Worm (Caenorhabditis elegans): ENCODE data around the gene srh-37.

The srh-37 gene

ce11 chrV:524058-524457, 11.7 kb upstream of the srh-37 start, which contains the start of gene lipl-3:
Gene lipl-3, minus strand, starts transcription at chrV:524218.
- no peak for TF ChIP-seq hmbx-1 (tag; optimal IDR thresholded peaks at IDR 0.05)
- TF ChIP-seq hnd-1 (tag; optimal IDR thresholded peaks at IDR 0.05), result no peak
- no peak for TF ChIP-seq ama-1 (optimal IDR thresholded peaks at IDR 0.05)
- no peak for TF ChIP-seq ceh-36 (tag; optimal IDR thresholded peaks at IDR 0.05)
- TF ChIP-seq ceh-13 (GFP tag; optimal IDR thresholded peaks at IDR 0.05), result no peak

- TF ChIP-seq aly-1 (tag; optimal IDR thresholded peaks at IDR 0.05), result no peak
- no peak for TF ChIP-seq hmbx-1 (tag; optimal IDR thresholded peaks at IDR 0.05)
- no peak for TF ChIP-seq ceh-13 (GFP tag; optimal IDR thresholded peaks at IDR 0.05)
- TF ChIP-seq sea-1 (GFP tag; conservative IDR thresholded peaks at IDR 0.05), result no peak
- no peak for TF ChIP-seq ama-1 (optimal IDR thresholded peaks at IDR 0.05)
- TF ChIP-seq tbx-37 (GFP tag; conservative IDR thresholded peaks at IDR 0.05), result no peak
- TF ChIP-seq scrt-1 (GFP tag; IDR thresholded peaks at IDR 0.05), result no peak
- no peak for TF ChIP-seq ceh-36 (tag; optimal IDR thresholded peaks at IDR 0.05)
- TF ChIP-seq F13C5.2 (tag; optimal IDR thresholded peaks at IDR 0.05), result no peak
Measured at ce11 chrV:521517-521916, 9.2 kb upstream of the srh-37 start, which contains the start of gene srw-107. Gene srw-107, minus strand, starts transcription at chrV:521617.

- no peak for TF ChIP-seq hmg-4 (GFP tag; optimal IDR thresholded peaks at IDR 0.05)
- TF ChIP-seq sea-1 (GFP tag; conservative IDR thresholded peaks at IDR 0.05), result no peak
- no peak for TF ChIP-seq F13C5.2 (tag; optimal IDR thresholded peaks at IDR 0.05)
- no peak for TF ChIP-seq B0310.2 (tag; optimal IDR thresholded peaks at IDR 0.05)
- TF ChIP-seq ceh-13 (GFP tag; optimal IDR thresholded peaks at IDR 0.05), result no peak
- TF ChIP-seq pes-1 (GFP tag; IDR thresholded peaks at IDR 0.05), result no peak
- no peak for TF ChIP-seq aly-1 (tag; optimal IDR thresholded peaks at IDR 0.05)
- no peak for TF ChIP-seq ceh-36 (tag; optimal IDR thresholded peaks at IDR 0.05)
- no peak for TF ChIP-seq flt-1 (GFP tag; IDR thresholded peaks at IDR 0.05)
- no peak for TF ChIP-seq tbx-11 (GFP tag; IDR thresholded peaks at IDR 0.05)
- no peak for TF ChIP-seq tra-4 (tag; optimal IDR thresholded peaks at IDR 0.05)
- TF ChIP-seq hmbx-1 (tag; optimal IDR thresholded peaks at IDR 0.05), result no peak
- TF ChIP-seq scrt-1 (GFP tag; IDR thresholded peaks at IDR 0.05), result no peak
- TF ChIP-seq tbx-37 (GFP tag; conservative IDR thresholded peaks at IDR 0.05), result no peak
- no peak for TF ChIP-seq hnd-1 (tag; optimal IDR thresholded peaks at IDR 0.05)
Measured at ce11 chrV:519445-519844, 7.1 kb upstream of the srh-37 start, which contains the start of gene nhr-210. Gene nhr-210, minus strand, starts transcription at chrV:519545.

ce11 chrV:505191-505590, 7.1 kb downstream of the srh-37 start, which contains the start of gene srlf-19:
Gene srlf-19, plus strand, starts transcription at chrV:505491.
- no peak for TF ChIP-seq tbx-11 (GFP tag; IDR thresholded peaks at IDR 0.05)
- no peak for TF ChIP-seq tra-4 (tag; optimal IDR thresholded peaks at IDR 0.05)
- TF ChIP-seq ets-7 (tag; optimal IDR thresholded peaks at IDR 0.05), result no peak
- TF ChIP-seq ceh-36 (tag; optimal IDR thresholded peaks at IDR 0.05), result no peak
- no peak for TF ChIP-seq B0310.2 (tag; optimal IDR thresholded peaks at IDR 0.05)
- TF ChIP-seq pes-1 (GFP tag; IDR thresholded peaks at IDR 0.05), result no peak
- no peak for TF ChIP-seq sea-1 (GFP tag; conservative IDR thresholded peaks at IDR 0.05)
- no peak for TF ChIP-seq scrt-1 (GFP tag; IDR thresholded peaks at IDR 0.05)
- TF ChIP-seq flt-1 (GFP tag; IDR thresholded peaks at IDR 0.05), result no peak
- TF ChIP-seq hmbx-1 (tag; optimal IDR thresholded peaks at IDR 0.05), result no peak
- TF ChIP-seq F13C5.2 (tag; optimal IDR thresholded peaks at IDR 0.05), result no peak
- no peak for TF ChIP-seq hnd-1 (tag; optimal IDR thresholded peaks at IDR 0.05)
- TF ChIP-seq hmg-4 (GFP tag; optimal IDR thresholded peaks at IDR 0.05), result no peak
- no peak for TF ChIP-seq ceh-13 (GFP tag; optimal IDR thresholded peaks at IDR 0.05)
- TF ChIP-seq aly-1 (tag; optimal IDR thresholded peaks at IDR 0.05), result no peak
- TF ChIP-seq ama-1 (optimal IDR thresholded peaks at IDR 0.05), result no peak
- no peak for TF ChIP-seq tbx-37 (GFP tag; conservative IDR thresholded peaks at IDR 0.05)

ce11 chrV:503728-504127, 8.6 kb downstream of the srh-37 start, which contains the start of gene srlf-35:
Gene srlf-35, plus strand, starts transcription at chrV:504028.
- TF ChIP-seq ets-7 (tag; optimal IDR thresholded peaks at IDR 0.05) (no peak), hnd-1 (tag; optimal IDR thresholded peaks at IDR 0.05) (no peak), tbx-11 (GFP tag; IDR thresholded peaks at IDR 0.05) (no peak), ceh-13 (GFP tag; optimal IDR thresholded peaks at IDR 0.05) (no peak), hmbx-1 (tag; optimal IDR thresholded peaks at IDR 0.05) (no peak), tbx-37 (GFP tag; conservative IDR thresholded peaks at IDR 0.05) (no peak), ceh-36 (tag; optimal IDR thresholded peaks at IDR 0.05) (no peak), flt-1 (GFP tag; IDR thresholded peaks at IDR 0.05) (no peak), hmg-4 (GFP tag; optimal IDR thresholded peaks at IDR 0.05) (no peak), scrt-1 (GFP tag; IDR thresholded peaks at IDR 0.05) (no peak), ama-1 (optimal IDR thresholded peaks at IDR 0.05) (no peak), sea-1 (GFP tag; conservative IDR thresholded peaks at IDR 0.05) (no peak), F13C5.2 (tag; optimal IDR thresholded peaks at IDR 0.05) (no peak), B0310.2 (tag; optimal IDR thresholded peaks at IDR 0.05) (no peak), pes-1 (GFP tag; IDR thresholded peaks at IDR 0.05) (no peak), tra-4 (tag; optimal IDR thresholded peaks at IDR 0.05) (no peak), aly-1 (tag; optimal IDR thresholded peaks at IDR 0.05) (no peak)

ce11 chrV:502803-503273, 9.5 kb downstream of the srh-37 start, which contains the start of gene T01G6.10:
Gene T01G6.10, minus strand, starts transcription at chrV:503223.
- no peak for TF ChIP-seq hnd-1 (tag; optimal IDR thresholded peaks at IDR 0.05)

- TF ChIP-seq hmg-4 (GFP tag; optimal IDR thresholded peaks at IDR 0.05) (no peak), ets-7 (tag; optimal IDR thresholded peaks at IDR 0.05) (no peak), flt-1 (GFP tag; IDR thresholded peaks at IDR 0.05) (no peak), B0310.2 (tag; optimal IDR thresholded peaks at IDR 0.05) (no peak), ceh-13 (GFP tag; optimal IDR thresholded peaks at IDR 0.05) (no peak), sea-1 (GFP tag; conservative IDR thresholded peaks at IDR 0.05) (no peak), F13C5.2 (tag; optimal IDR thresholded peaks at IDR 0.05) (no peak), tra-4 (tag; optimal IDR thresholded peaks at IDR 0.05) (no peak), hmbx-1 (tag; optimal IDR thresholded peaks at IDR 0.05) (no peak), scrt-1 (GFP tag; IDR thresholded peaks at IDR 0.05) (no peak), hnd-1 (tag; optimal IDR thresholded peaks at IDR 0.05) (no peak), tbx-37 (GFP tag; conservative IDR thresholded peaks at IDR 0.05) (no peak), ama-1 (optimal IDR thresholded peaks at IDR 0.05) (no peak), tbx-11 (GFP tag; IDR thresholded peaks at IDR 0.05) (no peak), pes-1 (GFP tag; IDR thresholded peaks at IDR 0.05) (no peak), aly-1 (tag; optimal IDR thresholded peaks at IDR 0.05) (no peak), ceh-36 (tag; optimal IDR thresholded peaks at IDR 0.05) (no peak)
Measured at ce11 chrV:501230-501629, 11.1 kb downstream of the srh-37 start, which contains the start of gene str-256. Gene str-256, minus strand, starts transcription at chrV:501330.

Measured in whole organism, early embryonic.